Fruit fly (Drosophila melanogaster) whole organism, embryonic: Measurements from ENCODE around the gene CG13667.

Experiments
- Abd-B ChIP-seq: fragments of 200-800 bp; sonication (Bioruptor generic); optimal IDR thresholded peaks from 2 replicates; lab custom pipeline; 2018; ENCODE audit warnings: missing biosample characterization, mild to moderate bottlenecking, missing genetic modification characterization, moderate library complexity
- CG10321 ChIP-seq: fragments of 200-800 bp; sonication (Bioruptor generic); IDR thresholded peaks from 2 replicates; pipeline ENCODE4 v1.3.6; 2022; ENCODE audit warnings: missing biosample characterization, missing genetic modification characterization
- CG11695 ChIP-seq: fragments of 200-800 bp; sonication (Bioruptor generic); IDR thresholded peaks from 3 replicates; pipeline ENCODE4 v1.3.6; 2022; ENCODE audit warnings: missing biosample characterization, missing genetic modification characterization
- CG12071 ChIP-seq: fragments of 200-800 bp; sonication (Bioruptor generic); optimal IDR thresholded peaks from 3 replicates; lab custom pipeline; 2018; ENCODE audit warnings: missing biosample characterization, mild to moderate bottlenecking, missing genetic modification characterization
- CG13287 ChIP-seq: fragments of 200-800 bp; sonication (Bioruptor generic); IDR thresholded peaks from 2 replicates; pipeline ENCODE4 v1.3.6; 2022; ENCODE audit warnings: missing biosample characterization, missing genetic modification characterization; ENCODE audit not compliant: partially characterized antibody
- CG14014 ChIP-seq: fragments of 200-800 bp; sonication (Bioruptor generic); IDR thresholded peaks from 2 replicates; pipeline ENCODE4 v1.3.6; 2022; ENCODE audit warnings: missing biosample characterization, missing genetic modification characterization
- CG14441 ChIP-seq: fragments of 200-800 bp; sonication (Bioruptor generic); IDR thresholded peaks from 2 replicates; pipeline ENCODE4 v1.3.6; 2022; ENCODE audit warnings: missing biosample characterization, missing genetic modification characterization
- CG15269 ChIP-seq: fragments of 200-800 bp; sonication (Bioruptor generic); optimal IDR thresholded peaks from 2 replicates; lab custom pipeline; 2018; ENCODE audit warnings: missing biosample characterization, mild to moderate bottlenecking, missing genetic modification characterization, moderate library complexity
- CG17612 ChIP-seq: fragments of 200-800 bp; sonication (Bioruptor generic); IDR thresholded peaks from 2 replicates; pipeline ENCODE4 v1.3.6; 2022; ENCODE audit warnings: missing biosample characterization, missing genetic modification characterization
- CG17912 ChIP-seq: fragments of 200-800 bp; sonication (Bioruptor generic); optimal IDR thresholded peaks from 2 replicates; lab custom pipeline; 2018; ENCODE audit warnings: missing biosample characterization, mild to moderate bottlenecking, missing genetic modification characterization
- CG18476 ChIP-seq: fragments of 200-800 bp; sonication (Bioruptor generic); optimal IDR thresholded peaks from 2 replicates; lab custom pipeline; 2016; ENCODE audit warnings: missing biosample characterization, mild to moderate bottlenecking, missing genetic modification characterization
- CG2678 ChIP-seq: fragments of 200-800 bp; sonication (Bioruptor generic); optimal IDR thresholded peaks from 3 replicates; lab custom pipeline; 2019; ENCODE audit warnings: missing biosample characterization, mild to moderate bottlenecking, missing genetic modification characterization, moderate library complexity
- CG30431 ChIP-seq: fragments of 200-800 bp; sonication (Bioruptor generic); optimal IDR thresholded peaks from 2 replicates; lab custom pipeline; 2017; ENCODE audit warnings: missing biosample characterization, missing genetic modification characterization
- CG31388 ChIP-seq: fragments of 200-800 bp; sonication (Bioruptor generic); optimal IDR thresholded peaks from 2 replicates; lab custom pipeline; 2016; ENCODE audit warnings: missing biosample characterization, missing genetic modification characterization
- CG32532 ChIP-seq: fragments of 200-800 bp; sonication (Bioruptor generic); IDR thresholded peaks from 2 replicates; pipeline ENCODE4 v1.3.6; 2022; ENCODE audit warnings: missing biosample characterization, missing genetic modification characterization
- CG3847 ChIP-seq: fragments of 200-800 bp; sonication (Bioruptor generic); IDR thresholded peaks from 2 replicates; pipeline ENCODE4 v1.3.6; 2022; ENCODE audit warnings: missing biosample characterization, missing genetic modification characterization
- CG43689 ChIP-seq: fragments of 200-800 bp; sonication (Bioruptor generic); IDR thresholded peaks from 2 replicates; pipeline ENCODE4 v1.3.6; 2022; ENCODE audit warnings: missing biosample characterization, missing genetic modification characterization
- CG7372 ChIP-seq: fragments of 200-800 bp; sonication (Bioruptor generic); IDR thresholded peaks from 2 replicates; pipeline ENCODE4 v1.3.6; 2022; ENCODE audit warnings: missing biosample characterization, missing genetic modification characterization
- CG7928 ChIP-seq: fragments of 200-800 bp; sonication (Bioruptor generic); optimal IDR thresholded peaks from 2 replicates; lab custom pipeline; 2017; ENCODE audit warnings: missing biosample characterization, mild to moderate bottlenecking, missing genetic modification characterization
- Doc3 ChIP-seq: fragments of 200-800 bp; sonication (Bioruptor generic); IDR thresholded peaks from 3 replicates; pipeline ENCODE4 v1.3.6; 2022; ENCODE audit warnings: missing biosample characterization, missing genetic modification characterization; ENCODE audit not compliant: partially characterized antibody
- Dref ChIP-seq: fragments of 200-800 bp; sonication (Bioruptor generic); IDR thresholded peaks from 2 replicates; pipeline ENCODE4 v1.3.6; 2022; ENCODE audit warnings: missing biosample characterization, missing genetic modification characterization
- E2f1 ChIP-seq: fragments of 200-800 bp; sonication (Bioruptor generic); IDR thresholded peaks from 2 replicates; pipeline ENCODE4 v1.3.6; 2022; ENCODE audit warnings: missing biosample characterization, missing genetic modification characterization
- Ets65A ChIP-seq: fragments of 200-800 bp; sonication (Bioruptor generic); peaks from one replicate; lab custom pipeline; 2016; ENCODE audit warnings: missing biosample characterization, missing genetic modification characterization
- Fer1 ChIP-seq: fragments of 200-800 bp; sonication (Bioruptor generic); optimal IDR thresholded peaks from 2 replicates; lab custom pipeline; 2017; ENCODE audit warnings: missing biosample characterization, mild to moderate bottlenecking, missing genetic modification characterization
- HLH54F ChIP-seq: fragments of 200-800 bp; sonication (Bioruptor generic); optimal IDR thresholded peaks from 3 replicates; lab custom pipeline; 2016; ENCODE audit warnings: missing biosample characterization, missing genetic modification characterization
- Hmx ChIP-seq: fragments of 200-800 bp; sonication (Bioruptor generic); optimal IDR thresholded peaks from 2 replicates; lab custom pipeline; 2016; ENCODE audit warnings: missing biosample characterization, missing genetic modification characterization
- Hr51 ChIP-seq, 2 experiments: fragments of 200-800 bp; sonication (Bioruptor generic); optimal IDR thresholded peaks; 2 replicates in 1 of 2; 3 replicates in 1 of 2; lab custom pipeline; 2016 to 2018; ENCODE audit warnings: missing biosample characterization in 2 of 2, missing genetic modification characterization in 2 of 2, mild to moderate bottlenecking in 1 of 2, moderate library complexity in 1 of 2
- Hr78 ChIP-seq, 2 experiments: fragments of 200-800 bp in 1 of 2; fragments of >200 bp in 1 of 2; sonication (Bioruptor generic) in 1 of 2; optimal IDR thresholded peaks; 2 replicates each; lab custom pipeline; 2017 to 2019; ENCODE audit warnings: missing biosample characterization in 2 of 2, missing genetic modification characterization in 2 of 2, mild to moderate bottlenecking in 1 of 2, moderate library complexity in 1 of 2
- Mes4 ChIP-seq: fragments of 200-800 bp; sonication (Bioruptor generic); optimal IDR thresholded peaks from 2 replicates; lab custom pipeline; 2016; ENCODE audit warnings: missing biosample characterization, missing genetic modification characterization
- Rfx ChIP-seq: fragments of 200-800 bp; sonication (Bioruptor generic); IDR thresholded peaks from 2 replicates; pipeline ENCODE4 v1.3.6; 2022; ENCODE audit warnings: missing biosample characterization, missing genetic modification characterization
- Sox102F ChIP-seq: fragments of 200-800 bp; sonication (Bioruptor generic); optimal IDR thresholded peaks from 2 replicates; lab custom pipeline; 2018; ENCODE audit warnings: missing biosample characterization, mild to moderate bottlenecking, missing genetic modification characterization, moderate library complexity
- Tbp ChIP-seq: fragments of >200 bp; optimal IDR thresholded peaks from 2 replicates; lab custom pipeline; 2018; ENCODE audit warnings: missing biosample characterization, missing genetic modification characterization
- Xbp1 ChIP-seq: fragments of 200-800 bp; sonication (Bioruptor generic); optimal IDR thresholded peaks from 3 replicates; lab custom pipeline; 2016; ENCODE audit warnings: missing biosample characterization, mild to moderate bottlenecking, missing genetic modification characterization
- aop ChIP-seq: fragments of 200-800 bp; sonication (Bioruptor generic); IDR thresholded peaks from 2 replicates; pipeline ENCODE4 v1.3.6; 2022; ENCODE audit warnings: missing biosample characterization, missing genetic modification characterization
- ash1 ChIP-seq: fragments of 200-800 bp; sonication (Bioruptor generic); optimal IDR thresholded peaks from 2 replicates; lab custom pipeline; 2018; ENCODE audit warnings: missing biosample characterization, mild to moderate bottlenecking, missing genetic modification characterization
- dati ChIP-seq: fragments of 200-800 bp; sonication (Bioruptor generic); IDR thresholded peaks from 2 replicates; pipeline ENCODE4 v1.3.6; 2022; ENCODE audit warnings: missing biosample characterization, missing genetic modification characterization
- ftz-f1 ChIP-seq: fragments of 200-800 bp; sonication (Bioruptor generic); optimal IDR thresholded peaks from 2 replicates; lab custom pipeline; 2016; ENCODE audit warnings: missing biosample characterization, missing genetic modification characterization
- grn ChIP-seq: fragments of 200-800 bp; sonication (Bioruptor generic); optimal IDR thresholded peaks from 3 replicates; lab custom pipeline; 2017; ENCODE audit warnings: missing biosample characterization, missing genetic modification characterization
- h ChIP-seq: fragments of >200 bp; optimal IDR thresholded peaks from 2 replicates; lab custom pipeline; 2017
- kah ChIP-seq: fragments of 200-800 bp; sonication (Bioruptor generic); optimal IDR thresholded peaks from 2 replicates; lab custom pipeline; 2018; ENCODE audit warnings: missing biosample characterization, mild to moderate bottlenecking, missing genetic modification characterization
- kni ChIP-seq: fragments of 200-800 bp; sonication (Bioruptor generic); optimal IDR thresholded peaks from 3 replicates; lab custom pipeline; 2017; ENCODE audit warnings: mild to moderate bottlenecking, missing biosample characterization, missing genetic modification reagents, missing genetic modification characterization
- lbe ChIP-seq: fragments of 200-800 bp; sonication (Bioruptor generic); optimal IDR thresholded peaks from 2 replicates; lab custom pipeline; 2016; ENCODE audit warnings: missing biosample characterization, mild to moderate bottlenecking, missing genetic modification characterization
- mld ChIP-seq: fragments of 200-800 bp; sonication (Bioruptor generic); IDR thresholded peaks from 3 replicates; pipeline ENCODE4 v1.3.6; 2022; ENCODE audit warnings: missing biosample characterization, missing genetic modification characterization; ENCODE audit not compliant: partially characterized antibody
- pzg ChIP-seq: fragments of 200-800 bp; sonication (Bioruptor generic); optimal IDR thresholded peaks from 3 replicates; lab custom pipeline; 2018; ENCODE audit warnings: missing biosample characterization, mild to moderate bottlenecking, missing genetic modification characterization, moderate library complexity
- ro ChIP-seq: fragments of 200-800 bp; sonication (Bioruptor generic); IDR thresholded peaks from 2 replicates; pipeline ENCODE4 v1.3.6; 2022; ENCODE audit warnings: missing biosample characterization, missing genetic modification characterization
- salm ChIP-seq: fragments of 200-800 bp; sonication (Bioruptor generic); optimal IDR thresholded peaks from 2 replicates; lab custom pipeline; 2018; ENCODE audit warnings: missing biosample characterization, mild to moderate bottlenecking, missing genetic modification characterization
- sens-2 ChIP-seq: fragments of 200-800 bp; sonication (Bioruptor generic); IDR thresholded peaks from 2 replicates; pipeline ENCODE4 v1.3.6; 2022; ENCODE audit warnings: missing biosample characterization, missing genetic modification characterization
- slou ChIP-seq: fragments of 200-800 bp; sonication (Bioruptor generic); optimal IDR thresholded peaks from 3 replicates; lab custom pipeline; 2016; ENCODE audit warnings: missing biosample characterization, missing genetic modification characterization
- sob ChIP-seq: fragments of 200-800 bp; sonication (Bioruptor generic); IDR thresholded peaks from 2 replicates; pipeline ENCODE4 v1.3.6; 2022; ENCODE audit warnings: missing biosample characterization, missing genetic modification characterization
- tio ChIP-seq: fragments of 200-800 bp; sonication (Bioruptor generic); optimal IDR thresholded peaks from 2 replicates; lab custom pipeline; 2017; ENCODE audit warnings: missing biosample characterization, missing genetic modification characterization, inconsistent platforms

CG13667 gene

dm6 chr3L:8423156-8423555 is 17.9 kb downstream of the CG13667 start (continued):
- no peak for TF ChIP-seq salm (tag; lab: Kevin White, UChicago)

- TF ChIP-seq h (no peak), Ets65A (GFP tag; lab: Kevin White, UChicago) (peak; percentile 55), aop (no peak), E2f1 (GFP tag; lab: Robert Waterston, UW) (no peak), Dref (GFP tag; lab: Robert Waterston, UW) (peak; percentile 50), HLH54F (GFP tag; lab: Kevin White, UChicago) (no peak), sob (GFP tag; lab: Robert Waterston, UW) (no peak), ftz-f1 (GFP tag; lab: Kevin White, UChicago) (peak; percentile 58), dati (GFP tag; lab: Robert Waterston, UW) (no peak), Fer1 (peak; percentile 49), CG15269 (tag; lab: Kevin White, UChicago) (no peak), CG14014 (GFP tag; lab: Robert Waterston, UW) (no peak), Doc3 (GFP tag; lab: Robert Waterston, UW) (no peak), Hmx (GFP tag; lab: Kevin White, UChicago) (no peak), Hr51 (GFP tag; optimal IDR thresholded peaks at IDR 0.05; lab: Kevin White, UChicago) (no peak), CG12071 (GFP tag; lab: Kevin White, UChicago) (no peak), CG7372 (no peak), grn (no peak), CG11695 (GFP tag; lab: Robert Waterston, UW) (no peak), CG17612 (GFP tag; lab: Robert Waterston, UW) (no peak), CG7928 (GFP tag; lab: Kevin White, UChicago) (peak; percentile 44), Sox102F (no peak), kni (GFP tag; lab: Kevin White, UChicago) (no peak), CG17912 (GFP tag; lab: Kevin White, UChicago) (peak; percentile 46), Abd-B (no peak), Rfx (GFP tag; lab: Robert Waterston, UW) (no peak), kah (GFP tag; lab: Kevin White, UChicago) (no peak), ash1 (no peak), CG2678 (tag; lab: Kevin White, UChicago) (no peak), tio (no peak), CG10321 (GFP tag; lab: Robert Waterston, UW) (no peak), CG14441 (GFP tag; lab: Robert Waterston, UW) (no peak), lbe (no peak), mld (GFP tag; lab: Robert Waterston, UW) (no peak), CG31388 (GFP tag; lab: Kevin White, UChicago) (no peak), CG43689 (GFP tag; lab: Robert Waterston, UW) (no peak), Xbp1 (peak; percentile 3), sens-2 (GFP tag; lab: Robert Waterston, UW) (no peak), CG3847 (GFP tag; lab: Robert Waterston, UW) (peak; percentile 34; the same call in 1 of the 2 replicates), ro (GFP tag; lab: Robert Waterston, UW) (no peak), Mes4 (GFP tag; lab: Kevin White, UChicago) (peak; percentile 12), pzg (peak; percentile 95), Hr78 (GFP tag; optimal IDR thresholded peaks at IDR 0.05; lab: Kevin White, UChicago) (no peak), CG13287 (peak; percentile 60; the same call in 1 of the 2 replicates), slou (GFP tag; lab: Kevin White, UChicago) (no peak), CG18476 (GFP tag; lab: Kevin White, UChicago) (no peak), CG30431 (GFP tag; lab: Kevin White, UChicago) (no peak), Tbp (GFP tag; lab: Kevin White, UChicago) (no peak), CG32532 (GFP tag; lab: Robert Waterston, UW) (no peak)
These were observed 19.6 kb downstream of the CG13667 start, which contains the start of gene Cbl for dm6 chr3L:8424831-8425336. Cbl (plus strand) TSS chr3L:8424954.
